Worm (Caenorhabditis elegans) whole organism, young adult: ENCODE data around the gene C56C10.7.
"Not testable (repeated sequence)": the region's sequence is repeated elsewhere in the genome, so short reads cannot be mapped to it uniquely, and the experiment has no call there.

Experiments used
- B0019.2 ChIP-seq: fragments of 200-800 bp; sonication (Bioruptor generic); conservative IDR thresholded peaks from 2 replicates; pipeline ENCODE4 v1.3.6; 2022; ENCODE audit warnings: missing genetic modification reagents, missing genetic modification characterization, missing compliant biosample characterization
- D2030.7 ChIP-seq: fragments of 200-800 bp; sonication (Bioruptor generic); IDR thresholded peaks from 2 replicates; pipeline ENCODE4 v1.3.6; 2022; ENCODE audit warnings: missing genetic modification reagents, missing genetic modification characterization, missing compliant biosample characterization
- F22D6.2 ChIP-seq: sonication (generic microtip); optimal IDR thresholded peaks from 2 replicates; lab custom pipeline; 2016; ENCODE audit warnings: mild to moderate bottlenecking, missing genetic modification characterization, missing compliant biosample characterization
- F23B12.7 ChIP-seq: sonication (generic microtip); optimal IDR thresholded peaks from 2 replicates; lab custom pipeline; 2017; ENCODE audit warnings: missing genetic modification characterization, mild to moderate bottlenecking, missing compliant biosample characterization, antibody characterized with exemption, moderate library complexity; ENCODE audit not compliant: insufficient read depth
- F55B11.4 ChIP-seq: sonication (generic microtip); optimal IDR thresholded peaks from 2 replicates; lab custom pipeline; 2016; ENCODE audit warnings: missing compliant biosample characterization, missing genetic modification characterization, borderline replicate concordance; ENCODE audit not compliant: insufficient read depth
- K11D2.4 ChIP-seq: fragments of 200-800 bp; sonication (Bioruptor generic); IDR thresholded peaks from 2 replicates; pipeline ENCODE4 v1.3.6; 2022; ENCODE audit warnings: missing genetic modification reagents, missing genetic modification characterization, missing compliant biosample characterization
- K12H6.12 ChIP-seq: fragments of 200-800 bp; sonication (Bioruptor generic); optimal IDR thresholded peaks from 2 replicates; lab custom pipeline; 2018; ENCODE audit warnings: mild to moderate bottlenecking, missing genetic modification characterization, missing compliant biosample characterization
- Y56A3A.18 ChIP-seq: fragments of 200-800 bp; sonication (Bioruptor generic); IDR thresholded peaks from 2 replicates; pipeline ENCODE4 v1.3.6; 2022; ENCODE audit warnings: missing genetic modification reagents, missing genetic modification characterization, missing compliant biosample characterization
- Y79H2A.3 ChIP-seq: fragments of 200-800 bp; sonication (Bioruptor generic); conservative IDR thresholded peaks from 2 replicates; pipeline ENCODE4 v1.3.6; 2022; ENCODE audit warnings: missing genetic modification reagents, missing genetic modification characterization, missing compliant biosample characterization
- ZK185.1 ChIP-seq: sonication (generic microtip); optimal IDR thresholded peaks from 2 replicates; lab custom pipeline; 2016; ENCODE audit warnings: mild to moderate bottlenecking, missing genetic modification characterization, missing compliant biosample characterization; ENCODE audit not compliant: poor library complexity, severe bottlenecking
- akir-1 ChIP-seq: fragments of 200-800 bp; sonication (Bioruptor generic); optimal IDR thresholded peaks from 2 replicates; lab custom pipeline; 2018; ENCODE audit warnings: mild to moderate bottlenecking, missing genetic modification characterization, moderate library complexity, missing compliant biosample characterization
- ama-1 ChIP-seq, 3 experiments: fragments of 150-350 bp in 1 of 3; sonication (generic microtip) in 2 of 3; optimal IDR thresholded peaks; 2 replicates each; lab custom pipeline; 2014 to 2018; ENCODE audit warnings: missing biosample characterization in 2 of 3, missing genetic modification characterization in 2 of 3, missing genetic modification reagents in 2 of 3
- aptf-2 ChIP-seq: fragments of 200-800 bp; sonication (Bioruptor generic); conservative IDR thresholded peaks from 2 replicates; pipeline ENCODE4 v1.3.6; 2022; ENCODE audit warnings: missing genetic modification reagents, missing genetic modification characterization, missing compliant biosample characterization
- cebp-2 ChIP-seq: fragments of 200-800 bp; sonication (Bioruptor generic); IDR thresholded peaks from 2 replicates; pipeline ENCODE4 v1.3.6; 2022; ENCODE audit warnings: missing genetic modification characterization, missing compliant biosample characterization
- ceh-58 ChIP-seq: fragments of 200-800 bp; sonication (Bioruptor generic); IDR thresholded peaks from 2 replicates; pipeline ENCODE4 v1.3.6; 2022; ENCODE audit warnings: missing genetic modification characterization, missing compliant biosample characterization
- die-1 ChIP-seq: sonication (generic microtip); optimal IDR thresholded peaks from 2 replicates; lab custom pipeline; 2016; ENCODE audit warnings: missing genotype, mild to moderate bottlenecking, missing genetic modification characterization, missing compliant biosample characterization
- dpff-1 ChIP-seq: sonication (generic microtip); optimal IDR thresholded peaks from 2 replicates; lab custom pipeline; 2017; ENCODE audit warnings: mild to moderate bottlenecking, missing genetic modification characterization, missing compliant biosample characterization
- fkh-3 ChIP-seq: sonication (generic microtip); optimal IDR thresholded peaks from 2 replicates; lab custom pipeline; 2016; ENCODE audit warnings: mild to moderate bottlenecking, missing genetic modification characterization, missing compliant biosample characterization
- hmg-1.2 ChIP-seq: fragments of 200-800 bp; sonication (Bioruptor generic); IDR thresholded peaks from 2 replicates; pipeline ENCODE4 v1.3.6; 2022; ENCODE audit warnings: missing genetic modification reagents, missing genetic modification characterization, missing compliant biosample characterization
- madf-8 ChIP-seq: fragments of 200-800 bp; sonication (Bioruptor generic); conservative IDR thresholded peaks from 2 replicates; pipeline ENCODE4 v1.3.6; 2022; ENCODE audit warnings: missing genetic modification reagents, missing genetic modification characterization, missing compliant biosample characterization
- mcd-1 ChIP-seq: fragments of 200-800 bp; sonication (Bioruptor generic); IDR thresholded peaks from 2 replicates; pipeline ENCODE4 v1.3.6; 2022; ENCODE audit warnings: missing genetic modification reagents, missing genetic modification characterization, missing compliant biosample characterization
- mes-4 ChIP-seq: sonication (generic microtip); optimal IDR thresholded peaks from 2 replicates; lab custom pipeline; 2016; ENCODE audit warnings: missing genotype, missing genetic modification characterization, missing compliant biosample characterization
- mxl-1 ChIP-seq: sonication (generic microtip); optimal IDR thresholded peaks from 2 replicates; lab custom pipeline; 2016; ENCODE audit warnings: missing genetic modification characterization, missing compliant biosample characterization
- nhr-120 ChIP-seq: fragments of 200-800 bp; sonication (Bioruptor generic); IDR thresholded peaks from 2 replicates; pipeline ENCODE4 v1.3.6; 2022; ENCODE audit warnings: missing genetic modification characterization, missing compliant biosample characterization
- nhr-80 ChIP-seq: sonication (generic microtip); optimal IDR thresholded peaks from 2 replicates; lab custom pipeline; 2016; ENCODE audit warnings: missing genetic modification characterization, missing compliant biosample characterization
- nhr-90 ChIP-seq: sonication (generic microtip); optimal IDR thresholded peaks from 2 replicates; lab custom pipeline; 2016; ENCODE audit warnings: missing genotype, mild to moderate bottlenecking, missing genetic modification characterization, missing compliant biosample characterization
- pha-4 ChIP-seq: fragments of 150-350 bp; sonication (generic microtip); optimal IDR thresholded peaks from 2 replicates; lab custom pipeline; 2014; ENCODE audit warnings: missing biosample characterization, missing genetic modification reagents, missing genetic modification characterization
- rpc-1 ChIP-seq, 2 experiments: fragments of 150-350 bp in 1 of 2; sonication (generic microtip) in 1 of 2; optimal IDR thresholded peaks; 2 replicates each; lab custom pipeline; 2014 to 2018; ENCODE audit warnings: missing biosample characterization in 1 of 2, missing genetic modification characterization in 1 of 2, missing genetic modification reagents in 1 of 2, missing genotype in 1 of 2
- unc-62 ChIP-seq: fragments of 150-350 bp; optimal IDR thresholded peaks from 2 replicates; lab custom pipeline; 2014; ENCODE audit warnings: missing biosample characterization, missing genetic modification reagents, missing genetic modification characterization

C56C10.7 gene

ce11 chrII:6630811-6631210 is 43.4 kb upstream of the C56C10.7 start, which contains the start of gene T19D12.4:
TSS of gene T19D12.4 (plus strand) at chrII:6631105.
- peak; percentile 11 for TF ChIP-seq nhr-80 (tag; lab: Kevin White, UChicago)
- no peak for TF ChIP-seq cebp-2 (GFP tag; lab: Robert Waterston, UW)

ce11 chrII:6629775-6630174 is 42.4 kb upstream of the C56C10.7 start:
- TF ChIP-seq nhr-80 (tag; lab: Kevin White, UChicago) (peak; percentile 1), unc-62 (GFP tag; lab: Kevin White, UChicago) (peak; percentile 88), K12H6.12 (tag; lab: Kevin White, UChicago) (no peak)

DNA sequence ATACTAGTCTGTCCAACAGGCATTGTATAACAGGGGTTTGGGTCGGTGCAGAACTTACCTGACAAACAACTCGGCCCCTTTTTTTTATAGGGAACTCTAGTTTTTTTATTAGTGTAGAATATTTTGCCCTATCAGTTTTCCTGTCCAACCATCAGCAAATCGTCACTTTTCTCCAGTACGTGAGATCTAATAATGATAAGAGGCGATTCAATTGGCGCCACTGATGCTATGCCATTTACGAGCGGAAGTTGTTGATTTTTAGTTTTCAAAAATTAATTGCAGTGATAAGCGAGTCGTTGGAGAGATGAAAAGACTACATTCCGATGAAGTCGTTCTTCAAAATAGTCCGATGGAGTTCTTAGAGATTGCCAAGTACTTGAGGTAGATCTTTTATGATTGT is 41.0 kb upstream of the C56C10.7 start:
- no peak for TF ChIP-seq rpc-1 (optimal IDR thresholded peaks at IDR 0.05; lab: Kevin White, UChicago)
- no peak for TF ChIP-seq rpc-1 (tag; optimal IDR thresholded peaks at IDR 0.05; lab: Kevin White, UChicago)
- peak; percentile 28 for TF ChIP-seq nhr-80 (tag; lab: Kevin White, UChicago)

- not testable (repeated sequence) for TF ChIP-seq ZK185.1 (tag; lab: Kevin White, UChicago); D2030.7 (GFP tag; lab: Robert Waterston, UW); K11D2.4
Measured at ce11 chrII:6627182-6627581, 39.8 kb upstream of the C56C10.7 start, which contains the start of the genes F54H5.5 and F54H5.2. TSS of gene F54H5.5 (minus strand) at chrII:6627282. TSS of gene F54H5.2 (plus strand) at chrII:6627484.

ce11 chrII:6625302-6625701 is 37.9 kb upstream of the C56C10.7 start, which contains the start of gene F54H5.14:
TSS of gene F54H5.14 (minus strand) at chrII:6625402.
- peak; percentile 0 for TF ChIP-seq nhr-80 (tag; lab: Kevin White, UChicago)
- TF ChIP-seq ceh-58: no peak

- TF ChIP-seq die-1 (tag; lab: Kevin White, UChicago) (no peak), nhr-90 (tag; lab: Kevin White, UChicago) (no peak), Y79H2A.3 (GFP tag; lab: Robert Waterston, UW) (no peak), Y56A3A.18 (GFP tag; lab: Robert Waterston, UW) (no peak), fkh-3 (tag; lab: Kevin White, UChicago) (no peak), nhr-120 (GFP tag; lab: Robert Waterston, UW) (no peak), B0019.2 (GFP tag; lab: Robert Waterston, UW) (no peak), ama-1 (optimal IDR thresholded peaks at IDR 0.05; lab: Kevin White, UChicago) (no peak), ama-1 (GFP tag; optimal IDR thresholded peaks at IDR 0.05; lab: Kevin White, UChicago) (no peak), aptf-2 (GFP tag; lab: Robert Waterston, UW) (no peak), mes-4 (tag; lab: Kevin White, UChicago) (no peak), akir-1 (GFP tag; lab: Kevin White, UChicago) (no peak), mcd-1 (GFP tag; lab: Robert Waterston, UW) (no peak), F22D6.2 (tag; lab: Kevin White, UChicago) (no peak), mxl-1 (tag; lab: Kevin White, UChicago) (no peak), pha-4 (no peak), dpff-1 (tag; lab: Kevin White, UChicago) (no peak), madf-8 (GFP tag; lab: Robert Waterston, UW) (no peak), F55B11.4 (tag; lab: Kevin White, UChicago) (no peak)
Measured at ce11 chrII:6621886-6622285, 34.5 kb upstream of the C56C10.7 start, which contains the start of gene F54H5.3. TSS of gene F54H5.3 (plus strand) at chrII:6622186.

ce11 chrII:6619007-6619406 is 31.6 kb upstream of the C56C10.7 start:
- no peak for TF ChIP-seq F23B12.7 (tag; lab: Kevin White, UChicago)
- peak; percentile 60; the same call in 1 of the 2 replicates for TF ChIP-seq hmg-1.2
